Fruit fly (Drosophila melanogaster): Measurements from ENCODE around the gene heca.

heca gene

DNA sequence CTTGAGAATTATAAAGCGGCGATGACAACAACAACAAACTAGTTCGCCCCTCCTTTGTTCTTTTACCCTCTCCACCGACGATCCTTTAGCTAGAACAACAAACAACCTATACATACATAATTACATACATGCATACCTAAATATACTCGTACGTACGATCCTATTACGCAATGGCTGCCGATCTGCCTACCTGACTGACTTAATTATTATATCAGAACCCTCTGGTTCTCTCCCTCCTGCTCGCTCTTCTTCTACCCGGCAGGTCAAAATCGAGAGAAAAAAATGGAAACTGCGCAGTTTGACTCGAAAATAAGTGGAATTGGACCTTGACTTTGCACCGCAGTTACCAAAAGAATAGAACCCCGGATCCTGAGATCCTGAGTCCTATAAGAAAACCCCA, 1.8 kb upstream of the heca start:
- no peak for TF ChIP-seq CG8478 (optimal IDR thresholded peaks at IDR 0.05)
- TF ChIP-seq CTCF (optimal IDR thresholded peaks at IDR 0.05) = no peak

DNA sequence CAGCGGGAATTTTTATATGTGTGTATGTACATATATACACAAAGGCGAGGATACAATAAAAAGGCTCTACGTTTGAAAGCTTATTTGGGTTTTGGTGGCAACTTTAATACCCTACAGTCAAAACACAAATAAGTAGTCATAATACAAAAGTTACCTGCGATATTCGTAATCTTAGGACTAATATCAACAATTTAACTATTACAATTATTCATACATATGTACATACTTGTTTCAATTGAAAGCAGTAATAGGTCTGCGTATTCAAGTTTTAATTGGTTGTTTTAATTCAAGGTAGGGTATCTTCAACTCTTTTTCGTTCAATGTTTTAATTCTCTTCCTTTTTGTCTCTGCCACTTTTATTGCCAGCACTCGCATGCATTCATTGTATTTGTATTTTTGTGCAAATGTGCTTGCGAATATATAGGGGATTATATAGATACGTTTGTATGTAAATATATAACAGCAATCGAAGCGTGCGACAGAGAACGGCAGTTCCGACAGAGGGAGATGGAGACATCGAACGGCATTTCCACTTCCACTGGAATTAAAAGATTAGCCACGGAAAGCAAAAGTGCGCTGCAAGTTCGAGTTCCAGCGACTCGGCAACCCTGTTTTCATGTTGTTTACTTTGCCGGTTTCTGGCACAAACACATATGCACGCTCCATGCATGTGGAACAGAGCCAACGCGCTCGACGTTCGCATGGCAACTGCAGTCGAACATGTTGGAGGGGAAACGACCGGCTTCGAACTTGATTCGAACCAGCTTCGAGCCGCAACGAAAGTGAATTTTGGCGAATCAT, 1.1 kb upstream of the heca start:
- TF ChIP-seq CTCF (optimal IDR thresholded peaks at IDR 0.05) (no peak), CG8478 (optimal IDR thresholded peaks at IDR 0.05) (no peak)

DNA sequence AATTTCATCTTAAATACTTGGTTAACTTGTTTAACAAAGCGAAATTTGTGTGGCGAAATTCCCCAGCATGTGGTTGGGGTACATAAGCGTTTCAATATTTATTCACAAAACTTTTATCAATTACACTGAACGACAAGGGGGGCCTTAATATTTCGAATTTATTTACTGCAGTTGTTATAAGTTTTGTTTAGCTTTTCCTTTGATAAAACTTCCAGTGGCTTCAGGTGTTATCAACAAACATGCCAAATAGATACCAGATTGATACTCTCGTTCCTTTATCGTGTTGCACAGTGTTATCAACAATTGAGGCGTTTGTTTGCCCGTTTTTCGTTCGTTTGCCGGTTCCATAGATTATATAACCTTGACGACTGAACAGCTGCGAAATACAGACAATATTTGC, 2.6 kb downstream of the heca start:
- no peak for TF ChIP-seq CG8478 (optimal IDR thresholded peaks at IDR 0.05)
- no peak for TF ChIP-seq CTCF (optimal IDR thresholded peaks at IDR 0.05)

DNA sequence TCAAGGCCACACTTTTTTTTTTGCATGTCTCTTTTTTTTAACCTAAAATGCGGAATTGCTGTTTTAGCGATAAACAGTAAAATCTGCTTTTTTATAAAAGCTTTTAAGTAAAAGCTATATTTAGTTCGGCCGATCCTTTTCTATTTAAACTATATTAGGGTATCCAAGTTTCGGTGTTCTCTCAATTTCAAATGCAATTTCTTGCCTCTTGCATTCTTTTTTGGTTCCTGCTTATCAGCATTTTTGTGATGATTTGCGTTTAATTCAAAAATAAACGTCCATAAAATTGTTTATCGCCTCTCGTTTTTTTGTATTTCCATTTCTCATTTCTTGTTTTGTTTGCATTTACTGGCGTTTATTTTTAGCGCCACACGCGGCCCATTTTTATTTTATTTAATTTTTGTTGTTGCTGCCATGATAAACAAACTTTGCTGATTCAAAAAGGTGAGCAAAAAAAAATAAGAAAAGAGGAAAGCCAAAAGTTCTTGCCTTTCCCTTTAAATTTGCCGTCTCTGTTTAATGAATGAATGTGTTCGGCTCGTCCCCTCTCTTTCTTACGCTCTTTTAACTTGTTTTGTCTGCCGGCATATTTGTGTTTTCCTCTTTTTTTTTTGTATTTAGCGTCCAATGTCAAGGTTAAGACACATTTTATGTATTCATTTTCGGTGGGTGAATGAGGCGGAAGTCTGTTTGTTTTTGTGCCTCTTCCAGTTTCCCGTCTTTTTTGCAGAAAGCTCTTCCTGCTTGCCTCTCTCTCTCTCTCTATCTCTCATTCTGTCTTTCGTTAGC, 3.8 kb downstream of the heca start:
- TF ChIP-seq CG8478 (optimal IDR thresholded peaks at IDR 0.05) (no peak), CTCF (optimal IDR thresholded peaks at IDR 0.05) (no peak)

DNA sequence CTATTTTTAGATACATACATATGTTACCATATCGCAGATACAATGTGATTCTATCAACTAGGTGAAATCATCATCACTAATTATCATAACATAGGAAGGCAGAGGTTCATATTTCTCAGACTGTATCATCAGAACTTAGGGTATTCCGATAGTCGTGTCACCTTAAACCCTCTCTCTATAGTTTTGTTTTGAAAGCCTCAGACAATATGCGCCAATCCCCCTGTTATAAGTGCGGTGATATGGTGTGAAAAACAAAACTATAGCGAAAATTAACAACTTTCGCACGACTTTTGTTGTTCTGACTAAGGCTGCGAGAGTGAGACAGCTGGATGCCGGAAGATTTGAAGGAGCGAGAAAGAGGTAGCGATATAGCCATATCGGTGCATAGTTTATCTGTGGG, 4.7 kb downstream of the heca start:
- no peak for TF ChIP-seq CTCF (optimal IDR thresholded peaks at IDR 0.05)

DNA sequence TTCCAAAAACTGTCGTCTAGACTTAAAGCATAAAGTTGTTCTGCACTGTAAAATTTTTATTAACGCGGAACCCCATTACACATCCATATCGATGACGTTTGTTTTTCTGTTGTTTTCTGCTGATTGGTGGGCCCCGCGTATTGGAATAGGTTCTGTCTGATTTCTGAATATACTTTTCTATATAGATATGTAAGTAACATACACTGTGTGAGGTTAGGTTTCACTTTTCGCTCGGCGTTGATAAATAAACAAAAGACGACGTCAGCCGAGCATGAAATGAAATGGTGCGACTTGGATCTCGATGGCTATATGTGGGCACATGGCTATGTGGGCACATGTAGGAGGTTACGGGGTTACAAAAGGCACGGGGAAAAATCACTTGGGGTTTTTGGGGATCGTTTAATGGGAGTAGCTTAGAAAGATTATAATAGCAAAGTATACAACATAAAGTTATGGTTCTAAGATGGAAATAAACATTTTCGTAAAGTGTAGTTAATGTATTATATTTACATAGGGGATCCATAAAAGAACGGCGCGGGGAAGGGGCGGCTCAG, 5.4 kb downstream of the heca start:
- no peak for TF ChIP-seq CG8478 (optimal IDR thresholded peaks at IDR 0.05)
- no peak for TF ChIP-seq CTCF (optimal IDR thresholded peaks at IDR 0.05)

DNA sequence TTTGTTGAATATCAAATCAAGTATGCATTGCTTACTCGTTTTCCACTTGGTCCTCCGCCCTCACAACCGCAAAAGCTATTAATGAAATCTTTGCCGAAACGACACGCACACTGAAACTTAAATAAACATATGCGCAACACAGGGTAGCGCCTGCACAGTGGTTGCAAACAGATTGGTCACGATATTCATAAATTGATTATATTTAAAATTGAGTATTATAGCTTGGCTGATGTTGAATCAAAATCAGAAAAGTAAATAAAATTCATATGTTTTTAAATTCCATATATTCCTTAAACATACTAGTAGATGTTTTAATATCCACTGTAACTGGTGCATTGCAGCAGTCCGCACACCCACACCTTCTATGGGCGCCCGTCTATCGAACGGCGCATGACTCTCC, 6.2 kb downstream of the heca start:
- TF ChIP-seq CTCF (optimal IDR thresholded peaks at IDR 0.05) = no peak
- TF ChIP-seq CG8478 (optimal IDR thresholded peaks at IDR 0.05) = no peak

DNA sequence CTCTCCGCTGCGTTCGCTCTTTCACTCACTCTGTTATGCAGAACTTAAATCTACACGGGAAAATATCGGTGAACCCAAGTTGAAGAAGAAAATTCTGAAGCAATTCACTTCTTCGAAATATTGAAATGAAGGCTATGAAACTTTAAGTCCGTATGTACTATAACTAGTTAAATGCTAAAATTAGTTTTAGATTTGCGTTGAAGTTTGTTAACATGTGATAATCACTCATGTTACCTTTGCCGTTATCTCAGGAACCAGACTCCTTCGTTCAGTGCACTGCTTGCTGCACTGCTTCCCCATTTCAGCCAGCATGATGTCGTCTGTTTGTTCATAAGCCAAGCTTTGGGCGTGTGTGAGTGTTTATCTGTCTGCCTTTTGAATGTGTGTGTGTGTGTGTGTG, 6.8 kb downstream of the heca start:
- no peak for TF ChIP-seq CTCF (optimal IDR thresholded peaks at IDR 0.05)
- TF ChIP-seq CG8478 (optimal IDR thresholded peaks at IDR 0.05) = no peak

DNA sequence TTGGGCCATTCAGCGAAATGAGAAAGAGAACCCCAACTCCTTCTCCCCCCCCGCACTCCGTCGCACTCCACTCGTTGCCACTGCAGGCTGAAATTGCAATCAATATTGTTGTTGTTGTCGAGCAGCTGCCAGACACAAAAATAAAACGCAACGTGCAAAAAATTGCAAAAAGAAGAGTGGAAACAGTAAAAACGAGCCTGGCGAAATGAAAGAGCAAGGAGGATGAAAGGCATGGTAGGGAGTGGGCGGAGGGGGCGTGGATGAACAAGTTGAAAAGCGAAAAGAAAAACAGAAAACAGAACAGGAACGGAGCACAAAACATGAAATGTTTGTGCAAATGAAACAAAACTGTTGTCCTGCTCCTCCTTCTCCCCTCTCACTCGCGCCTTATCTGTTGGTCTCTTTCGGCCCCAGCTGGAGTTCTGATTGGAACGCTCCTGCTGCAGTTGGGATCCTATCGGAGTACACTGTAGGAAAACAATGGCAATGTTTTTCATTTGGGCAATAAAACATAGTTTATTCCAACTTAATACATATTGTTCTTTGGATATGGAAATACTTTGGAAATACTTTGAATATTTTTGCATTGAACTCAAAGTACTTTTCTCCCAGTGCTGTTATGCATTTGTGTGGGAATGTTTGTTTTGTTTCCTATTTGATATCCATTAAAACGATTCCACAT, 7.4 kb downstream of the heca start:
- no peak for TF ChIP-seq CTCF (optimal IDR thresholded peaks at IDR 0.05)
- TF ChIP-seq CG8478 (optimal IDR thresholded peaks at IDR 0.05) = no peak

DNA sequence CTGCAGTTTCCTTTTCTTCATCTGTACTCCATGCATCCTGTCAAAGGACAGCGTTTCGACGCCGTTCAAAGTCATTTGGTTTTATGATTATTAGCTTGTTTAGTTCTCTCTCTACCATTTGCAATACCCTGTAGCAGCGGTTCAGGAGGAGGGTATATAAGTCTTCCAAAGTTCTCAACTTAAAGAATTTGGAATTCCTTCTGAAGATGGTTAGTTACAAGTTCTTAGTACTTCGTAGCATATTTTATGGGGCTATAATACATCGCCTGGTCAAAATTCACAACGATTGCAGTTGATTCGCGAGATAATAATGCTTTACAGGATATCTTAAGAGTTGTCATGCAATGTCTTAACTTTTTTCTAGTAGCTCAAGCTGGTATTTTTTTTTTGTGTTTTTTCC, 8.6 kb downstream of the heca start:
- no peak for TF ChIP-seq CTCF (optimal IDR thresholded peaks at IDR 0.05)
- no peak for TF ChIP-seq CG8478 (optimal IDR thresholded peaks at IDR 0.05)

DNA sequence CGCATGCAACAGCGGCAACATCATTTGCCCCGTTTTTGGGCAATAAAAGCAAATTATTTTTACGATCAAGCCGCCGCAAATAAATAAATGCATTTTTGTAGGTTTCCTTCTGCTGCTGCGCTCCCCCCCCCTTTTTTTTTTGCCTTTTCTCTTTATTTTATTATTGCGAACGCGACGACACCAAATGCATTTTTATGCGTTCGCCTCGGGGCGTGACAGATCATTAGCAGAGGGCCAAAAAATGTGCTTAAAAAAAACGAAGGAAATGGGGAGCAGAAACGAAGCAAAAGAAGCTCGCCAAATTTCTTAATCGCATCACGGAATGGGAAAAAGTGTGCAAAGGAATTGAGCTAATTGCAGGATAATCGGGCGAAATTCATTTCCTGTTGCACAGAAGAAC, 9.7 kb downstream of the heca start:
- TF ChIP-seq CTCF (optimal IDR thresholded peaks at IDR 0.05) (no peak), CG8478 (optimal IDR thresholded peaks at IDR 0.05) (no peak)

DNA sequence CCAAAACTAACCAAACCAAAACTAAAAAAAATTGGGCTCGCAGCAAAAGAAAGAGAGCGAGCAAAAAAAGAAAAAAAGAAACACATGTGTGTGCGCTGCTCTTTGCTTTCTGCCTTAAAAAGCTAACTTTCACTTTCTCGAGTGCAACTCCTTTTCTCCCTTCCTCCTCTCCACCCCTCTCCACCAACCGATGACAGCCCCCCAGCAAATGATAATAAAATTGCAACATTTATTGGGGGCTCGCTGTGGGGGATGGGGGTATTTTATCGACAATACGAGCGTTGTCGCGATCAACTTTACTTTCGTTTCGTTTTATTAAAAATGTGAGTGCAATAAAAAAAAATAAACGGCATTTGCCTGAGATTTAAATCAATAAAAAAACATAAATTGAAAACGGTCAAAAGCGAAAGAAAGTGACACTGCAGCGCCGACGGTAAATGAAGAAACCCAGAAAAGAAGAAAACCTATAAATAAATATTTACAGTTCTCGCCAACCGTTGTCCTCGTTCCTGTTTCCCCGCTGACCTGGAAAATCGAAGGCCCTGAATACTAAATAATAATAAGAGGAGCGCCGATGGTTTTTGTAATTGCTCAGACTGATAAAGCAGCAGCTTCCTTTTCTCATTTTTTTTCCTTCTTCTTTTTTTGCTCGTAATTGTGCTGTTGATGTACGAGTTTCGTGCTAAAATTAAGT, 10.8 kb downstream of the heca start:
- TF ChIP-seq CTCF (optimal IDR thresholded peaks at IDR 0.05) (no peak), CG8478 (optimal IDR thresholded peaks at IDR 0.05) (no peak)

DNA sequence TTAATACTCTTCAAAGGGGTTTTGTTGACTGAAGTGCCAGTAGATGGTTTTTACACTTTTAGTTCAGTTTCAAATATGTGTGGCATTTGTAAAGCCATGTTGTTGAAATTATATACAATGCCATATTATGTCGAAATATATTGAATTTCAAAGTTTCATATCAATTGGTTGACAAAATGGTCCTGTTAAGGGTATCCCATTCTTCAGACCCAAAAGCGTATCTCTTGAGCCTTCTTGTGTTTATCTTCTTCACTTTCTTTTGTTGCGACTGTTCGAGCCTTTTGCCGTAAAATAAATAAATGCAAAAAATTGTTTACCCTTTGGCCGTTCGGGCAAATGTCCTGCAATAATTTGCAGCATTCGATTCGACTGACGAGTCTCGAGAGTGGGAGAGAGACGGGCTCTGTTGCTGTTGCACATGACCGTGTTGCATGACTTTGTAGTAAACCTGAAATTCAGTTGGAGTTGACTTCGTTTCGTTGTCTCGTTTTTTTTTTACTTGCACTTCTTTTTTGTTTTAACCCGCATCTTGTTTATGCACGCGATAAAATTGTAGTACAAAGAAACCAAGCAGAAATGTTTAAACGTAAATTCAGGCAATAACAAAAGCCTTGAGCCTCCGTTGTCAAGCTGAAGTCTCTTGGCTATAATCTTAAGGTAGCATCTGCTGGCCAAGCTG, 11.5 kb downstream of the heca start:
- TF ChIP-seq CTCF (optimal IDR thresholded peaks at IDR 0.05) (no peak), CG8478 (optimal IDR thresholded peaks at IDR 0.05) (no peak)

DNA sequence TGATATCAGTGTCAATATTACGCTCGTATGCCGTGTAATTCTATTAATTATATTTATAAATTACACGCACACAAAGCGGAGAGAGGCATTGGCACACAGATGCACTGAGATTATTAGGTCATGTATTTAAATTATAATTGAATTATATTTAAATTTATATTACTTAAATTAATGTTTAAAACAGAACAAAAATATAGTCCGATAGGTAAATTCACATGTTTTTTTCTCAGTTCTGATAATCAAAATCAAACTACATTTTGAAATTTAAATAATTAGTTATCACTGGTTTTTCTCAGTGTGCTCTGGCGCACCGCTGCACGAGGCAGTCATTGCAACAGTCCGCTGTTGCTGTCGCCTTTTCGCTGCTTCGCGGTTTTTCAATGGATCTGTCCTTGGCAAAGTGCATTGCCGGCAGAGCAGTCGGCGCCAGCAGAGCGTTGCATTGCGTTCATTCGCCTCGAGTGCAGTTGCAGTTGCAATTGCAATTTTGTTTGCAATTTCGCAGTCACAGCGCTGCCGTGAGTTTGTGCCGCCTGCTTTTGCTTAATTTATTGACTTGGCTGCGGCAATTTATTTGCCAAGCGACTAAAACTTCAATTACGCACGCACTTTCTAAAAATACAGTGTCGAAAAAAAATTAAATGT, 15.9 kb downstream of the heca start:
- TF ChIP-seq CG8478 (optimal IDR thresholded peaks at IDR 0.05) (no peak), CTCF (optimal IDR thresholded peaks at IDR 0.05) (no peak)

Data from S2 (cell line).